Worm (Caenorhabditis elegans) whole organism, young adult: ENCODE results near the gene F40G9.7.

Experiments used
- B0019.2 ChIP-seq: fragments of 200-800 bp; sonication (Bioruptor generic); conservative IDR thresholded peaks from 2 replicates; pipeline ENCODE4 v1.3.6; 2022; ENCODE audit warnings: missing genetic modification reagents, missing genetic modification characterization, missing compliant biosample characterization
- B0261.1 ChIP-seq: sonication (generic microtip); optimal IDR thresholded peaks from 2 replicates; lab custom pipeline; 2016; ENCODE audit warnings: mild to moderate bottlenecking, missing genetic modification characterization, moderate library complexity, missing compliant biosample characterization
- C17E4.6 ChIP-seq: fragments of 200-800 bp; sonication (Bioruptor generic); IDR thresholded peaks from 2 replicates; pipeline ENCODE4 v1.3.6; 2022; ENCODE audit warnings: missing genetic modification reagents, missing genetic modification characterization, missing compliant biosample characterization
- D2030.7 ChIP-seq: fragments of 200-800 bp; sonication (Bioruptor generic); IDR thresholded peaks from 2 replicates; pipeline ENCODE4 v1.3.6; 2022; ENCODE audit warnings: missing genetic modification reagents, missing genetic modification characterization, missing compliant biosample characterization
- F10E7.11 ChIP-seq: sonication (generic microtip); optimal IDR thresholded peaks from 2 replicates; lab custom pipeline; 2017; ENCODE audit warnings: mild to moderate bottlenecking, missing genetic modification characterization, moderate library complexity, missing compliant biosample characterization
- F22D6.2 ChIP-seq: sonication (generic microtip); optimal IDR thresholded peaks from 2 replicates; lab custom pipeline; 2016; ENCODE audit warnings: mild to moderate bottlenecking, missing genetic modification characterization, missing compliant biosample characterization
- F33H1.4 ChIP-seq: fragments of 200-800 bp; sonication (Bioruptor generic); IDR thresholded peaks from 2 replicates; pipeline ENCODE4 v1.3.6; 2022; ENCODE audit warnings: missing genetic modification reagents, missing genetic modification characterization, missing compliant biosample characterization
- F37B4.10 ChIP-seq: fragments of 200-800 bp; sonication (Bioruptor generic); IDR thresholded peaks from 2 replicates; pipeline ENCODE4 v1.3.6; 2022; ENCODE audit warnings: missing genetic modification characterization, missing compliant biosample characterization
- F57A8.1 ChIP-seq: fragments of 200-800 bp; sonication (Bioruptor generic); optimal IDR thresholded peaks from 2 replicates; lab custom pipeline; 2018; ENCODE audit warnings: mild to moderate bottlenecking, missing genetic modification characterization, moderate library complexity, missing compliant biosample characterization
- K11D2.4 ChIP-seq: fragments of 200-800 bp; sonication (Bioruptor generic); IDR thresholded peaks from 2 replicates; pipeline ENCODE4 v1.3.6; 2022; ENCODE audit warnings: missing genetic modification reagents, missing genetic modification characterization, missing compliant biosample characterization
- K12H6.12 ChIP-seq: fragments of 200-800 bp; sonication (Bioruptor generic); optimal IDR thresholded peaks from 2 replicates; lab custom pipeline; 2018; ENCODE audit warnings: mild to moderate bottlenecking, missing genetic modification characterization, missing compliant biosample characterization
- T26A5.8 ChIP-seq: sonication (generic microtip); optimal IDR thresholded peaks from 2 replicates; lab custom pipeline; 2016; ENCODE audit warnings: missing genetic modification characterization, missing compliant biosample characterization
- Y53F4B.3 ChIP-seq: fragments of 200-800 bp; sonication (Bioruptor generic); IDR thresholded peaks from 2 replicates; pipeline ENCODE4 v1.3.6; 2022; ENCODE audit warnings: missing genetic modification reagents, missing genetic modification characterization, missing compliant biosample characterization
- Y53G8AR.9 ChIP-seq: fragments of 200-800 bp; sonication (Bioruptor generic); conservative IDR thresholded peaks from 2 replicates; pipeline ENCODE4 v1.3.6; 2022; ENCODE audit warnings: missing genetic modification reagents, missing genetic modification characterization, missing compliant biosample characterization
- Y79H2A.3 ChIP-seq: fragments of 200-800 bp; sonication (Bioruptor generic); conservative IDR thresholded peaks from 2 replicates; pipeline ENCODE4 v1.3.6; 2022; ENCODE audit warnings: missing genetic modification reagents, missing genetic modification characterization, missing compliant biosample characterization
- akir-1 ChIP-seq: fragments of 200-800 bp; sonication (Bioruptor generic); optimal IDR thresholded peaks from 2 replicates; lab custom pipeline; 2018; ENCODE audit warnings: mild to moderate bottlenecking, missing genetic modification characterization, moderate library complexity, missing compliant biosample characterization
- attf-3 ChIP-seq: fragments of 200-800 bp; sonication (Bioruptor generic); conservative IDR thresholded peaks from 2 replicates; pipeline ENCODE4 v1.3.6; 2022; ENCODE audit warnings: missing genetic modification reagents, missing genetic modification characterization, missing compliant biosample characterization
- attf-6 ChIP-seq: fragments of 200-800 bp; sonication (Bioruptor generic); IDR thresholded peaks from 2 replicates; pipeline ENCODE4 v1.3.6; 2022; ENCODE audit warnings: missing genetic modification reagents, missing genetic modification characterization, missing compliant biosample characterization
- bed-2 ChIP-seq: fragments of 200-800 bp; sonication (Bioruptor generic); IDR thresholded peaks from 2 replicates; pipeline ENCODE4 v1.3.6; 2022; ENCODE audit warnings: missing genetic modification reagents, missing genetic modification characterization, missing compliant biosample characterization
- cebp-1 ChIP-seq, 2 experiments: fragments of 200-800 bp in 1 of 2; sonication (Bioruptor generic) in 1 of 2; sonication (generic microtip) in 1 of 2; IDR thresholded peaks in 1 of 2; optimal IDR thresholded peaks in 1 of 2; 2 replicates each; pipeline versions ENCODE4 v1.3.6 to Lab custom; 2017 to 2022; ENCODE audit warnings: missing compliant biosample characterization in 2 of 2, missing genetic modification characterization in 2 of 2, mild to moderate bottlenecking in 1 of 2, missing genetic modification reagents in 1 of 2, moderate library complexity in 1 of 2
- cebp-2 ChIP-seq: fragments of 200-800 bp; sonication (Bioruptor generic); IDR thresholded peaks from 2 replicates; pipeline ENCODE4 v1.3.6; 2022; ENCODE audit warnings: missing genetic modification characterization, missing compliant biosample characterization
- ceh-27 ChIP-seq: fragments of 200-800 bp; sonication (Bioruptor generic); optimal IDR thresholded peaks from 2 replicates; lab custom pipeline; 2018; ENCODE audit warnings: mild to moderate bottlenecking, missing genetic modification characterization, moderate library complexity, missing compliant biosample characterization
- dox-1 ChIP-seq: fragments of 200-800 bp; sonication (Bioruptor generic); IDR thresholded peaks from 2 replicates; pipeline ENCODE4 v1.3.6; 2022; ENCODE audit warnings: missing genetic modification reagents, missing genetic modification characterization, missing compliant biosample characterization
- efl-1 ChIP-seq: fragments of 150-350 bp; optimal IDR thresholded peaks from 2 replicates; lab custom pipeline; 2014; ENCODE audit warnings: missing biosample characterization, missing genetic modification reagents, missing genetic modification characterization
- fkh-3 ChIP-seq: sonication (generic microtip); optimal IDR thresholded peaks from 2 replicates; lab custom pipeline; 2016; ENCODE audit warnings: mild to moderate bottlenecking, missing genetic modification characterization, missing compliant biosample characterization
- him-1 ChIP-seq: sonication (generic microtip); optimal IDR thresholded peaks from 2 replicates; lab custom pipeline; 2016; ENCODE audit warnings: missing genotype, missing genetic modification reagents, missing genetic modification characterization, missing compliant biosample characterization
- hlh-12 ChIP-seq: sonication (generic microtip); optimal IDR thresholded peaks from 2 replicates; lab custom pipeline; 2016; ENCODE audit warnings: missing genetic modification characterization, missing compliant biosample characterization
- hrde-1 ChIP-seq: sonication (generic microtip); optimal IDR thresholded peaks from 2 replicates; lab custom pipeline; 2016; ENCODE audit warnings: missing genetic modification characterization, mild to moderate bottlenecking, missing compliant biosample characterization, moderate library complexity, missing genotype, missing genetic modification reagents, borderline replicate concordance
- lag-1 ChIP-seq: fragments of 200-800 bp; sonication (Bioruptor generic); IDR thresholded peaks from 2 replicates; pipeline ENCODE4 v1.3.6; 2022; ENCODE audit warnings: missing genetic modification reagents, missing genetic modification characterization, missing compliant biosample characterization
- let-607 ChIP-seq, 2 experiments: fragments of 200-800 bp in 1 of 2; sonication (Bioruptor generic) in 1 of 2; sonication (generic microtip) in 1 of 2; optimal IDR thresholded peaks; 2 replicates each; lab custom pipeline; 2016 to 2018; ENCODE audit warnings: mild to moderate bottlenecking in 2 of 2, missing compliant biosample characterization in 2 of 2, missing genetic modification characterization in 2 of 2, moderate library complexity in 2 of 2, missing genotype in 1 of 2
- lin-54 ChIP-seq: fragments of 200-800 bp; sonication (Bioruptor generic); optimal IDR thresholded peaks from 2 replicates; lab custom pipeline; 2018; ENCODE audit warnings: mild to moderate bottlenecking, missing genetic modification characterization, missing compliant biosample characterization
- madf-3 ChIP-seq: fragments of 200-800 bp; sonication (Bioruptor generic); IDR thresholded peaks from 2 replicates; pipeline ENCODE4 v1.3.6; 2022; ENCODE audit warnings: missing genetic modification reagents, missing genetic modification characterization, missing compliant biosample characterization
- nfya-2 ChIP-seq: fragments of 200-800 bp; sonication (Bioruptor generic); IDR thresholded peaks from 2 replicates; pipeline ENCODE4 v1.3.6; 2022; ENCODE audit warnings: missing genetic modification reagents, missing genetic modification characterization, missing compliant biosample characterization
- rcor-1 ChIP-seq: fragments of 200-800 bp; sonication (Bioruptor generic); IDR thresholded peaks from 2 replicates; pipeline ENCODE4 v1.3.6; 2022; ENCODE audit warnings: missing genetic modification reagents, missing genetic modification characterization, missing compliant biosample characterization
- snpc-4 ChIP-seq, 5 experiments: fragments of 150-350 bp in 1 of 5; sonication (generic microtip) in 4 of 5; optimal IDR thresholded peaks; 2 replicates each; lab custom pipeline; 2014 to 2018; ENCODE audit warnings: missing genetic modification characterization in 5 of 5, missing biosample characterization in 3 of 5, antibody characterized with exemption in 2 of 5, mild to moderate bottlenecking in 2 of 5, missing compliant biosample characterization in 2 of 5, missing genotype in 2 of 5, moderate library complexity in 2 of 5, missing genetic modification reagents in 1 of 5
- sptf-2 ChIP-seq: fragments of 200-800 bp; sonication (Bioruptor generic); optimal IDR thresholded peaks from 2 replicates; lab custom pipeline; 2018; ENCODE audit warnings: mild to moderate bottlenecking, missing genetic modification characterization, missing compliant biosample characterization
- unc-130 ChIP-seq: sonication (generic microtip); optimal IDR thresholded peaks from 2 replicates; lab custom pipeline; 2016; ENCODE audit warnings: missing genetic modification reagents, missing genetic modification characterization, missing compliant biosample characterization
- unc-62 ChIP-seq: fragments of 150-350 bp; optimal IDR thresholded peaks from 2 replicates; lab custom pipeline; 2014; ENCODE audit warnings: missing biosample characterization, missing genetic modification reagents, missing genetic modification characterization
- zim-3 ChIP-seq: sonication (generic microtip); optimal IDR thresholded peaks from 2 replicates; lab custom pipeline; 2017; ENCODE audit warnings: mild to moderate bottlenecking, missing genetic modification characterization, moderate library complexity, missing compliant biosample characterization
- ztf-3 ChIP-seq: fragments of 200-800 bp; sonication (Bioruptor generic); optimal IDR thresholded peaks from 2 replicates; lab custom pipeline; 2018; ENCODE audit warnings: mild to moderate bottlenecking, missing genetic modification characterization, missing compliant biosample characterization
- ztf-6 ChIP-seq: fragments of 200-800 bp; sonication (Bioruptor generic); IDR thresholded peaks from 2 replicates; pipeline ENCODE4 v1.3.6; 2022; ENCODE audit warnings: missing genetic modification reagents, missing genetic modification characterization, missing compliant biosample characterization

Gene F40G9.7

DNA sequence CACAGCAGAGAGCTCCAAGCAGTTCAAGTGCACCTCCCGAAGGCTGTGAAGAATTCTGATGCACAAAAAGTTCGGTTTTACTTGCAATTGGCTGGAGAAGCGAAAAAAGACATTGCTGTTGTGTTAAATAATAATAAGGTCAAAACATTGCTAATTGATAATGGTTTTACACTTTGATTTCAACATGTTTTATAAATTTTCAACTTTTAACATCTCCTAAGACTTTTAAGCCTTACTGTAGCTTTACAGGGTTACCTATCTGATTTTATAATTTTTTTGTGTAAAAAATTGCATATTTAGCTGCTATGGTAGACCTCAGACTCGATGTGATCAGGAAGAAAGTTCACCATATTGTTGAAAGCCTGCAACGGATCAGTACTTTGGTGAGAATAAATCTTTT is 31.3 kb upstream of the F40G9.7 start, which contains the start of gene pals-25:
Gene pals-25, plus strand, starts transcription at position 301 of the 400 bp plus-strand sequence.
- TF ChIP-seq ceh-27 (GFP tag; lab: Kevin White, UChicago) (no peak), Y53F4B.3 (GFP tag; lab: Robert Waterston, UW) (no peak), unc-62 (GFP tag; lab: Kevin White, UChicago) (no peak), snpc-4 (GFP tag; optimal IDR thresholded peaks at IDR 0.05; lab: Kevin White, UChicago) (no peak), snpc-4 (tag; optimal IDR thresholded peaks at IDR 0.05; lab: Kevin White, UChicago) (no peak), K11D2.4 (GFP tag; lab: Robert Waterston, UW) (no peak), Y79H2A.3 (GFP tag; lab: Robert Waterston, UW) (no peak), akir-1 (GFP tag; lab: Kevin White, UChicago) (no peak), hrde-1 (tag; lab: Kevin White, UChicago) (no peak), lag-1 (no peak), ztf-6 (no peak), dox-1 (no peak), ztf-3 (GFP tag; lab: Kevin White, UChicago) (no peak), madf-3 (no peak), cebp-2 (GFP tag; lab: Robert Waterston, UW) (no peak)
- TF ChIP-seq, all 124 proteins: peak for 0

ce11 chrIII:140904-141303 is 24.6 kb upstream of the F40G9.7 start, which contains the start of gene fbxb-81:
Gene fbxb-81 (minus strand): TSS chrIII:141217.
- no peak for TF ChIP-seq nfya-2
- no peak for TF ChIP-seq ztf-6
- no peak for TF ChIP-seq F33H1.4 (GFP tag; lab: Robert Waterston, UW)
- no peak for TF ChIP-seq B0261.1 (tag; lab: Kevin White, UChicago)
- no peak for TF ChIP-seq B0019.2

- TF ChIP-seq F10E7.11 (no peak), D2030.7 (no peak), K12H6.12 (no peak), lin-54 (GFP tag; lab: Kevin White, UChicago) (no peak), T26A5.8 (no peak), F57A8.1 (GFP tag; lab: Kevin White, UChicago) (no peak), attf-6 (GFP tag; lab: Robert Waterston, UW) (no peak), fkh-3 (tag; lab: Kevin White, UChicago) (no peak)
Measured at ce11 chrIII:143121-143520, 22.4 kb upstream of the F40G9.7 start, which contains the start of gene fbxb-82. Gene fbxb-82 (minus strand): TSS chrIII:143221.

- no peak for TF ChIP-seq nfya-2
Measured at ce11 chrIII:145078-145477, 20.4 kb upstream of the F40G9.7 start, which contains the start of the genes T17A3.12 and fbxb-83. Gene T17A3.12 (minus strand): TSS chrIII:145178. Gene fbxb-83 (minus strand): TSS chrIII:145211.

DNA sequence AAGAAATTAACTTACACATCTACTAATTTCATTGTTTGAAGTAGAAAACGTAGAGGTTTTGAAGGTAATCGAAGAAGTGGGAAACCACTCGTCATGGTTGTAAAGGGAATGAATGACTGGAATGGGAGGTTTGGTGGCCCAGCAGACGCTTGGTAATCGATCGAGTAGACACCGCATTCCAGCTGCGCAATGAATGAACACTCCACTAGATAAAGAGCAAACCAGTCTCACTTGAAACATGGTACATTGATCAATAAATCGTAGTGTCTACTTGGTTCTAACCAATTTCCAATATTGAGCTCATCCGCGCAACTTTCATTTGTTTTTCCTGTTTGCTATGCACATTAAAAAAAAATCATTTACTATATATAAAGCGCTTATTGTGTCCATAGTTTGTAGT is 19.1 kb upstream of the F40G9.7 start, which contains the start of gene fbxb-84:
Gene fbxb-84, minus strand, starts transcription at position 101 of the 400 bp plus-strand sequence.
- TF ChIP-seq hlh-12 (no peak), efl-1 (GFP tag; lab: Kevin White, UChicago) (no peak), rcor-1 (GFP tag; lab: Robert Waterston, UW) (no peak), ceh-27 (GFP tag; lab: Kevin White, UChicago) (no peak), F37B4.10 (no peak), Y53G8AR.9 (GFP tag; lab: Robert Waterston, UW) (no peak), F22D6.2 (tag; lab: Kevin White, UChicago) (no peak), him-1 (tag; lab: Kevin White, UChicago) (no peak), C17E4.6 (GFP tag; lab: Robert Waterston, UW) (no peak), unc-62 (GFP tag; lab: Kevin White, UChicago) (no peak), let-607 (tag; optimal IDR thresholded peaks at IDR 0.05; lab: Kevin White, UChicago) (no peak), cebp-1 (GFP tag; IDR thresholded peaks at IDR 0.05; lab: Robert Waterston, UW) (no peak), cebp-1 (tag; optimal IDR thresholded peaks at IDR 0.05; lab: Kevin White, UChicago) (no peak), zim-3 (tag; lab: Kevin White, UChicago) (no peak), hrde-1 (tag; lab: Kevin White, UChicago) (no peak), bed-2 (GFP tag; lab: Robert Waterston, UW) (no peak), attf-3 (GFP tag; lab: Robert Waterston, UW) (no peak), sptf-2 (GFP tag; lab: Kevin White, UChicago) (no peak), Y79H2A.3 (GFP tag; lab: Robert Waterston, UW) (no peak), unc-130 (GFP tag; lab: Kevin White, UChicago) (no peak)
